Worm (Caenorhabditis elegans) whole organism, L4/young adult: Measurements from ENCODE around the gene srg-2.

Experiments used
- W03F9.2 ChIP-seq: fragments of 150-350 bp; optimal IDR thresholded peaks from 2 replicates; lab custom pipeline; 2014; ENCODE audit warnings: missing biosample characterization, missing genetic modification characterization
- him-1 ChIP-seq: sonication (generic microtip); optimal IDR thresholded peaks from 2 replicates; lab custom pipeline; 2016; ENCODE audit warnings: missing genotype, missing genetic modification reagents, missing genetic modification characterization, missing compliant biosample characterization

- TF ChIP-seq him-1 = no peak
- TF ChIP-seq W03F9.2 = no peak
Observed at ce11 chrIII:6287195-6287594, 27.2 kb upstream of the srg-2 start, which contains the start of gene F47D12.6.
